Worm (Caenorhabditis elegans) whole organism, L1 larva: ENCODE results near the gene srt-41.

Experiments used
- alr-1 ChIP-seq: fragments of 200-800 bp; sonication (Bioruptor generic); optimal IDR thresholded peaks from 2 replicates; lab custom pipeline; 2018; ENCODE audit warnings: borderline replicate concordance, mild to moderate bottlenecking, missing genetic modification characterization, missing compliant biosample characterization
- aly-2 ChIP-seq: fragments of 150-350 bp; optimal IDR thresholded peaks from 2 replicates; lab custom pipeline; 2014; ENCODE audit warnings: missing biosample characterization, missing genetic modification characterization
- ama-1 ChIP-seq: fragments of 150-350 bp; optimal IDR thresholded peaks from 2 replicates; lab custom pipeline; 2014
- ces-1 ChIP-seq: fragments of 150-350 bp; optimal IDR thresholded peaks from 2 replicates; lab custom pipeline; 2014; ENCODE audit warnings: missing biosample characterization, missing genetic modification reagents, missing genetic modification characterization
- lin-15B ChIP-seq: fragments of 150-350 bp; sonication (generic microtip); optimal IDR thresholded peaks from 3 replicates; lab custom pipeline; 2014; ENCODE audit warnings: missing biosample characterization, missing genetic modification characterization
- lsy-2 ChIP-seq, 2 experiments: fragments of 150-350 bp; optimal IDR thresholded peaks; 2 replicates each; lab custom pipeline; 2014; ENCODE audit warnings: missing biosample characterization in 2 of 2, missing genetic modification characterization in 2 of 2
- mab-9 ChIP-seq: fragments of 200-800 bp; sonication (Bioruptor generic); IDR thresholded peaks from 2 replicates; pipeline ENCODE4 v1.3.6; 2022; ENCODE audit warnings: missing genetic modification reagents, missing genetic modification characterization, missing compliant biosample characterization
- nhr-76 ChIP-seq: sonication (generic microtip); optimal IDR thresholded peaks from 2 replicates; lab custom pipeline; 2017; ENCODE audit warnings: missing biosample characterization, missing genetic modification characterization
- nhr-77 ChIP-seq: fragments of 150-350 bp; optimal IDR thresholded peaks from 2 replicates; lab custom pipeline; 2014; ENCODE audit warnings: missing biosample characterization, missing genetic modification characterization
- pqm-1 ChIP-seq: sonication (generic microtip); optimal IDR thresholded peaks from 3 replicates; lab custom pipeline; 2017; ENCODE audit warnings: missing biosample characterization, missing genetic modification characterization
- snpc-4 ChIP-seq: fragments of 150-350 bp; optimal IDR thresholded peaks from 2 replicates; lab custom pipeline; 2014; ENCODE audit warnings: missing biosample characterization, missing genetic modification characterization
- unc-62 ChIP-seq: fragments of 150-350 bp; optimal IDR thresholded peaks from 2 replicates; lab custom pipeline; 2014; ENCODE audit warnings: missing biosample characterization, missing genetic modification reagents, missing genetic modification characterization
- ztf-4 ChIP-seq: fragments of 150-350 bp; optimal IDR thresholded peaks from 2 replicates; lab custom pipeline; 2014; ENCODE audit warnings: missing biosample characterization, missing genetic modification characterization

DNA sequence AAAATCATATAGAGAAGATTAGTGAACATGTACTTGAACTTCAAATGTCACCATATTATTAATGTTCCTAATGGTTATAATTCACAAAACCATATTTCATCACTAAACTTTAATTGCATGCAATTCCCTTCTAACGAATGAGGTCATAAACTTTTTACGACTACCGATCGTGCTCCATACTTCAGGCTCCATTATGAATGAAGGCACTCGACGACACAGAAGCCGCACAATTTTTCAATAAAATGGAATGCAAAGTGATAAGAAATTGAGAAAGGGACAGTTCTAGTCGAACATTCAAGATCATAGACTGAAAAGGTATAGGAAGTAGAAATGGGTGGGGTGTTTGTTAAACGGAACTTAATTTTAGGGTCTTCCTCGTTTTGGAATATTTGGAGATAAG is 46.8 kb downstream of the srt-41 start:
- TF ChIP-seq pqm-1 (tag; lab: Kevin White, UChicago) (no peak), unc-62 (GFP tag; lab: Kevin White, UChicago) (no peak), ama-1 (lab: Kevin White, UChicago) (no peak), ztf-4 (no peak), mab-9 (GFP tag; lab: Robert Waterston, UW) (no peak), ces-1 (GFP tag; lab: Kevin White, UChicago) (no peak), snpc-4 (tag; lab: Kevin White, UChicago) (no peak), aly-2 (tag; lab: Kevin White, UChicago) (no peak), alr-1 (tag; lab: Kevin White, UChicago) (no peak), nhr-76 (tag; lab: Kevin White, UChicago) (no peak), lin-15B (tag; lab: Kevin White, UChicago) (no peak), nhr-77 (tag; lab: Kevin White, UChicago) (no peak), lsy-2 (tag; optimal IDR thresholded peaks at IDR 0.05; lab: Kevin White, UChicago) (no peak)
